Fruit fly (Drosophila melanogaster) whole organism, pupa: ENCODE data around the gene Mipp2.

ENCODE experiments used
- CG10348 ChIP-seq: fragments of 200-800 bp; sonication (Bioruptor generic); IDR thresholded peaks from 2 replicates; pipeline ENCODE4 v1.3.6; 2022; ENCODE audit warnings: missing biosample characterization, missing genetic modification characterization
- CG12605 ChIP-seq: fragments of 200-800 bp; sonication (Bioruptor generic); IDR thresholded peaks from 2 replicates; pipeline ENCODE4 v1.3.6; 2022; ENCODE audit warnings: missing biosample characterization, missing genetic modification characterization
- CG13204 ChIP-seq: fragments of 200-800 bp; sonication (Bioruptor generic); optimal IDR thresholded peaks from 2 replicates; lab custom pipeline; 2018; ENCODE audit warnings: missing biosample characterization, mild to moderate bottlenecking, missing genetic modification characterization, moderate library complexity
- CG14655 ChIP-seq: fragments of 200-800 bp; sonication (Bioruptor generic); optimal IDR thresholded peaks from 3 replicates; lab custom pipeline; 2017; ENCODE audit warnings: mild to moderate bottlenecking, missing biosample characterization, missing genetic modification reagents, missing genetic modification characterization
- CG15710 ChIP-seq: fragments of 200-800 bp; sonication (Bioruptor generic); optimal IDR thresholded peaks from 2 replicates; lab custom pipeline; 2018; ENCODE audit warnings: missing biosample characterization, mild to moderate bottlenecking, missing genetic modification characterization, moderate library complexity
- CG17806 ChIP-seq: fragments of 200-800 bp; sonication (Bioruptor generic); optimal IDR thresholded peaks from 2 replicates; lab custom pipeline; 2018; ENCODE audit warnings: missing biosample characterization, mild to moderate bottlenecking, missing genetic modification characterization, moderate library complexity
- CG32121 ChIP-seq: fragments of 200-800 bp; sonication (Bioruptor generic); IDR thresholded peaks from 2 replicates; pipeline ENCODE4 v1.3.6; 2022; ENCODE audit warnings: missing biosample characterization, missing genetic modification characterization
- CG34367 ChIP-seq: fragments of 200-800 bp; sonication (Bioruptor generic); optimal IDR thresholded peaks from 2 replicates; lab custom pipeline; 2018; ENCODE audit warnings: missing biosample characterization, mild to moderate bottlenecking, missing genetic modification characterization
- CG4496 ChIP-seq: fragments of 200-800 bp; sonication (Bioruptor generic); IDR thresholded peaks from 3 replicates; pipeline ENCODE4 v1.3.6; 2022; ENCODE audit warnings: missing biosample characterization, missing genetic modification characterization
- CG8159 ChIP-seq: fragments of 200-800 bp; sonication (Bioruptor generic); optimal IDR thresholded peaks from 3 replicates; lab custom pipeline; 2018; ENCODE audit warnings: missing biosample characterization, mild to moderate bottlenecking, missing genetic modification characterization, moderate library complexity
- CG8301 ChIP-seq: fragments of 200-800 bp; sonication (Bioruptor generic); optimal IDR thresholded peaks from 2 replicates; lab custom pipeline; 2018; ENCODE audit warnings: missing biosample characterization, mild to moderate bottlenecking, missing genetic modification characterization
- CG9948 ChIP-seq: fragments of 200-800 bp; sonication (Bioruptor generic); optimal IDR thresholded peaks from 2 replicates; lab custom pipeline; 2018; ENCODE audit warnings: missing biosample characterization, mild to moderate bottlenecking, missing genetic modification characterization, moderate library complexity
- D1 ChIP-seq: fragments of 200-800 bp; sonication (Bioruptor generic); optimal IDR thresholded peaks from 2 replicates; lab custom pipeline; 2018; ENCODE audit warnings: missing biosample characterization, mild to moderate bottlenecking, missing genetic modification characterization, moderate library complexity
- EcR ChIP-seq: fragments of 200-800 bp; sonication (Bioruptor generic); optimal IDR thresholded peaks from 3 replicates; lab custom pipeline; 2019; ENCODE audit warnings: missing biosample characterization, missing genetic modification characterization, mild to moderate bottlenecking, moderate library complexity, missing genetic modification reagents
- Ets98B ChIP-seq: fragments of 200-800 bp; sonication (Bioruptor generic); IDR thresholded peaks from 2 replicates; pipeline ENCODE4 v1.3.6; 2022; ENCODE audit warnings: missing biosample characterization, missing genetic modification characterization
- Pif1A ChIP-seq: fragments of 200-800 bp; sonication (Bioruptor generic); optimal IDR thresholded peaks from 3 replicates; lab custom pipeline; 2016; ENCODE audit warnings: missing biosample characterization, missing genetic modification characterization
- Pif1B ChIP-seq: fragments of 200-800 bp; sonication (Bioruptor generic); optimal IDR thresholded peaks from 3 replicates; lab custom pipeline; 2016; ENCODE audit warnings: missing biosample characterization, missing genetic modification characterization
- Snoo ChIP-seq: fragments of 200-800 bp; sonication (Bioruptor generic); optimal IDR thresholded peaks from 3 replicates; lab custom pipeline; 2017; ENCODE audit warnings: missing biosample characterization, mild to moderate bottlenecking, missing genetic modification characterization, inconsistent platforms
- fd96Ca ChIP-seq: fragments of 200-800 bp; sonication (Bioruptor generic); IDR thresholded peaks from 3 replicates; pipeline ENCODE4 v1.3.6; 2022; ENCODE audit warnings: missing biosample characterization, missing genetic modification characterization
- gl ChIP-seq: fragments of 200-800 bp; sonication (Bioruptor generic); optimal IDR thresholded peaks from 2 replicates; lab custom pipeline; 2018; ENCODE audit warnings: missing biosample characterization, mild to moderate bottlenecking, missing genetic modification characterization
- rn ChIP-seq: fragments of 200-800 bp; sonication (Bioruptor generic); IDR thresholded peaks from 2 replicates; pipeline ENCODE4 v1.3.6; 2022; ENCODE audit warnings: missing biosample characterization, missing genetic modification characterization

Gene Mipp2

dm6 chrX:6090809-6091667 is at the start of gene Mipp2, which contains the start of gene Nep1:
TSS of gene Mipp2 (minus strand) at chrX:6091471.
TSS of gene Nep1 (plus strand) at chrX:6091205.
- TF ChIP-seq CG9948 (peak; percentile 21), fd96Ca (GFP tag; lab: Robert Waterston, UW) (peak; percentile 75), rn (GFP tag; lab: Robert Waterston, UW) (no peak), CG15710 (tag; lab: Kevin White, UChicago) (peak; percentile 30), gl (no peak), CG14655 (GFP tag; lab: Kevin White, UChicago) (no peak), CG32121 (GFP tag; lab: Robert Waterston, UW) (peak; percentile 67), Snoo (tag; lab: Kevin White, UChicago) (peak; percentile 9), Ets98B (GFP tag; lab: Robert Waterston, UW) (peak; percentile 64), CG8159 (tag; lab: Kevin White, UChicago) (peak; percentile 12), D1 (no peak), Pif1A (GFP tag; lab: Kevin White, UChicago) (peak; percentile 59), CG13204 (no peak), CG12605 (GFP tag; lab: Robert Waterston, UW) (peak; percentile 54; the same call in 1 of the 2 replicates), EcR (GFP tag; lab: Kevin White, UChicago) (no peak), CG17806 (peak; percentile 24), CG34367 (tag; lab: Kevin White, UChicago) (peak; percentile 23), CG8301 (peak; percentile 50), Pif1B (GFP tag; lab: Kevin White, UChicago) (peak; percentile 37), CG4496 (GFP tag; lab: Robert Waterston, UW) (peak; percentile 56; the same call in 2 of the 3 replicates), CG10348 (GFP tag; lab: Robert Waterston, UW) (no peak)

- TF ChIP-seq CG8301 (no peak), CG14655 (GFP tag; lab: Kevin White, UChicago) (no peak), CG4496 (GFP tag; lab: Robert Waterston, UW) (no peak), CG34367 (tag; lab: Kevin White, UChicago) (no peak), CG10348 (GFP tag; lab: Robert Waterston, UW) (no peak), CG9948 (no peak), Ets98B (GFP tag; lab: Robert Waterston, UW) (no peak), fd96Ca (GFP tag; lab: Robert Waterston, UW) (no peak), Pif1A (GFP tag; lab: Kevin White, UChicago) (no peak), CG15710 (tag; lab: Kevin White, UChicago) (no peak), CG13204 (no peak)
Observed at dm6 chrX:6109872-6110271, 18.6 kb upstream of the Mipp2 start.

- TF ChIP-seq CG8301 (no peak), CG12605 (GFP tag; lab: Robert Waterston, UW) (no peak), Pif1B (GFP tag; lab: Kevin White, UChicago) (no peak), Ets98B (GFP tag; lab: Robert Waterston, UW) (no peak), CG10348 (GFP tag; lab: Robert Waterston, UW) (no peak), CG17806 (no peak), CG9948 (no peak), Pif1A (GFP tag; lab: Kevin White, UChicago) (no peak), fd96Ca (GFP tag; lab: Robert Waterston, UW) (no peak), CG34367 (tag; lab: Kevin White, UChicago) (no peak), EcR (GFP tag; lab: Kevin White, UChicago) (no peak), D1 (no peak), CG8159 (tag; lab: Kevin White, UChicago) (no peak)
Observed at dm6 chrX:6104724-6105123, 13.5 kb upstream of the Mipp2 start.

dm6 chrX:6097578-6097977 is 6.3 kb upstream of the Mipp2 start:
- TF ChIP-seq CG34367 (tag; lab: Kevin White, UChicago): peak; percentile 26
- no peak for TF ChIP-seq CG17806
- TF ChIP-seq Pif1A (GFP tag; lab: Kevin White, UChicago): peak; percentile 58
- no peak for TF ChIP-seq gl
- TF ChIP-seq CG12605 (GFP tag; lab: Robert Waterston, UW): 0 out of 2 replicates have a peak, but pooled peaks have one; percentile 42
- peak; percentile 51 for TF ChIP-seq CG14655 (GFP tag; lab: Kevin White, UChicago)
- peak; percentile 47 for TF ChIP-seq Ets98B (GFP tag; lab: Robert Waterston, UW)
- TF ChIP-seq CG8159 (tag; lab: Kevin White, UChicago): peak; percentile 62
- no peak; the same call in 2 of the 3 replicates for TF ChIP-seq CG4496 (GFP tag; lab: Robert Waterston, UW)
- peak; percentile 51 for TF ChIP-seq CG9948
- TF ChIP-seq rn (GFP tag; lab: Robert Waterston, UW): 0 out of 2 replicates have a peak, but pooled peaks have one; percentile 3
- TF ChIP-seq CG15710 (tag; lab: Kevin White, UChicago): peak; percentile 47
- peak; percentile 39 for TF ChIP-seq Pif1B (GFP tag; lab: Kevin White, UChicago)
- no peak for TF ChIP-seq EcR (GFP tag; lab: Kevin White, UChicago)
- TF ChIP-seq CG8301: no peak
- TF ChIP-seq CG13204: no peak
- no peak for TF ChIP-seq CG10348 (GFP tag; lab: Robert Waterston, UW)
- TF ChIP-seq Snoo (tag; lab: Kevin White, UChicago): no peak
- TF ChIP-seq CG32121 (GFP tag; lab: Robert Waterston, UW): no peak
- peak; percentile 74; the same call in 2 of the 3 replicates for TF ChIP-seq fd96Ca (GFP tag; lab: Robert Waterston, UW)
- no peak for TF ChIP-seq D1

dm6 chrX:6094599-6094998 is 3.3 kb upstream of the Mipp2 start:
- no peak for TF ChIP-seq CG32121 (GFP tag; lab: Robert Waterston, UW)
- TF ChIP-seq CG17806: no peak
- TF ChIP-seq CG12605 (GFP tag; lab: Robert Waterston, UW): no peak
- TF ChIP-seq CG9948: no peak
- no peak for TF ChIP-seq Ets98B (GFP tag; lab: Robert Waterston, UW)
- TF ChIP-seq D1: no peak
